Worm (Caenorhabditis elegans) whole organism, L4/young adult: ENCODE data around the gene pho-9.

ENCODE experiments used
- W03F9.2 ChIP-seq: fragments of 150-350 bp; optimal IDR thresholded peaks from 2 replicates; lab custom pipeline; 2014; ENCODE audit warnings: missing biosample characterization, missing genetic modification characterization
- dao-5 ChIP-seq: sonication (generic microtip); optimal IDR thresholded peaks from 2 replicates; lab custom pipeline; 2016; ENCODE audit warnings: missing genotype, missing genetic modification characterization, moderate library complexity, missing compliant biosample characterization
- him-1 ChIP-seq: sonication (generic microtip); optimal IDR thresholded peaks from 2 replicates; lab custom pipeline; 2016; ENCODE audit warnings: missing genotype, missing genetic modification reagents, missing genetic modification characterization, missing compliant biosample characterization

pho-9 gene

DNA sequence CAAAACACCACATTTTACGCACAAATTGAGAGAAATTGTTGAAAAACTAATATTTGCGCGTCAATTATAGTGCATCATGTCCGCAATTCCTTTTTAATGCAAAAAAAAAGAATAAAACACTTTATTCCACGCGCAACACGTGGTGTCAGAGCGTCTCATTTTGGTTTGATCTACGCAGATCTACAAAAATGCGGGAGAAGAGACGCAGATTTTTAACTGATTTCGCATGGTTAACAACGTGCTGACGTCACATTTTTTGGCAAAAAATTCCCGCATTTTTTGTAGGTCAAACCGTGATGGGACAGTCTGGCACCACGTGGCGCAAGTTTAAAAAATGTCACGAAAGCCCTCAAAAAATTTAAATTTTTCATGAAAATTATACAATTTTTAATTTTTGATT lies 50.4 kb downstream of the pho-9 start:
- TF ChIP-seq dao-5 (tag; lab: Kevin White, UChicago) (no peak), him-1 (no peak), W03F9.2 (tag; lab: Kevin White, UChicago) (no peak)
